Worm (Caenorhabditis elegans) whole organism, L4 larva: ENCODE results near the gene Y71H2B.8.
A peak's percentile ranks its signal among the peaks of the same experiment; 100 is the strongest.

Experiments used
- ceh-62 ChIP-seq: sonication (generic microtip); optimal IDR thresholded peaks from 2 replicates; lab custom pipeline; 2017; ENCODE audit warnings: missing biosample characterization, missing genetic modification characterization
- nhr-28 ChIP-seq: fragments of 150-350 bp; optimal IDR thresholded peaks from 2 replicates; lab custom pipeline; 2014; ENCODE audit warnings: missing biosample characterization, missing genetic modification characterization

The Y71H2B.8 gene

ce11 chrIII:2628690-2629089 lies 49.6 kb downstream of the Y71H2B.8 start, which contains the start of gene acbp-8:
Gene acbp-8 (plus strand): TSS chrIII:2629013.
- no peak for TF ChIP-seq ceh-62
- TF ChIP-seq nhr-28 (tag; lab: Kevin White, UChicago), result peak; percentile 3
- TF ChIP-seq, all 104 proteins: peak for 1
